Fruit fly (Drosophila melanogaster) whole organism, embryonic: ENCODE data around the gene Atat.
A peak's percentile ranks its signal among the peaks of the same experiment; 100 is the strongest.

Source experiments
- CG13894 ChIP-seq: fragments of 200-800 bp; sonication (Bioruptor generic); optimal IDR thresholded peaks from 3 replicates; lab custom pipeline; 2018; ENCODE audit warnings: missing biosample characterization, mild to moderate bottlenecking, missing genetic modification characterization, moderate library complexity
- dmrt99B ChIP-seq: fragments of 200-800 bp; sonication (Bioruptor generic); optimal IDR thresholded peaks from 2 replicates; lab custom pipeline; 2018; ENCODE audit warnings: missing biosample characterization, mild to moderate bottlenecking, missing genetic modification characterization, moderate library complexity

DNA sequence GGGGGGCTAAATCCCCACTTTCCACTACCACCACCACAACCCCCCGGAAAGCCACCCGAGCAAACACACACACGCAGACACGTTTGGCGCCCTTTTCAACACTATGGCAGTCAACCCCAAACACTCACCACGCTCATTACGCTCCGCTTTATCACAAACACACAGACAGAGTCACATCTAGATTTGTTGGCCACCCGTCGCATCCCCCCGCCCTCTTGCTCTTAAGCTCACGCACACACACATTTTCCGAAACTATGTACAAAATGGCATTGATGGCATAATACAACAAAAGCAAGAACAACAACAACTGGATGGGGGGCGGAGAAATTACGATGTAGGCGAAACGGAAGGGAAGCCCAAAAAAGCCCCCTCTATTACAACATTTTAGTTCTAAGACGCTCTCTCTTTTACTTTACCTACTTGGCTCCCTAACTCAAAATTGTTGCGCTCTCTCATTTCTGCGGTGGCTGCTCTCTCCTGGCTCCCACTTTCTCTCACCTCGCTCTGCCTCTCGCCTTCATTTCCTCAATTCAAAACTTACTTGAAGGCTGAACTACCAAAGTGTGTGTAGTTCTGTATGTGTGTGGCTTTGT lies 39.2 kb upstream of the Atat start:
- TF ChIP-seq dmrt99B (tag; lab: Kevin White, UChicago) (no peak), CG13894 (tag; lab: Kevin White, UChicago) (peak; percentile 49)
